Worm (Caenorhabditis elegans) whole organism, late embryonic: ENCODE data around the gene K12H6.9.

ENCODE experiments used
- T23F11.4 ChIP-seq: fragments of 200-800 bp; sonication (Bioruptor generic); optimal IDR thresholded peaks from 2 replicates; lab custom pipeline; 2018; ENCODE audit warnings: mild to moderate bottlenecking, missing genetic modification characterization, missing compliant biosample characterization
- Y22D7AL.16 ChIP-seq: sonication (generic microtip); optimal IDR thresholded peaks from 2 replicates; lab custom pipeline; 2016; ENCODE audit warnings: missing genetic modification characterization, missing compliant biosample characterization
- ceh-14 ChIP-seq: sonication (generic microtip); optimal IDR thresholded peaks from 2 replicates; lab custom pipeline; 2016; ENCODE audit warnings: missing genotype, missing genetic modification characterization, missing compliant biosample characterization
- ceh-18 ChIP-seq: sonication (generic microtip); optimal IDR thresholded peaks from 2 replicates; lab custom pipeline; 2016; ENCODE audit warnings: missing genetic modification characterization, missing compliant biosample characterization
- ceh-19 ChIP-seq: fragments of 200-800 bp; sonication (Bioruptor generic); optimal IDR thresholded peaks from 2 replicates; lab custom pipeline; 2018; ENCODE audit warnings: mild to moderate bottlenecking, missing genetic modification characterization, missing compliant biosample characterization
- ceh-2 ChIP-seq: sonication (generic microtip); optimal IDR thresholded peaks from 2 replicates; lab custom pipeline; 2016; ENCODE audit warnings: missing genotype, missing genetic modification characterization, missing compliant biosample characterization
- ceh-22 ChIP-seq: sonication (generic microtip); optimal IDR thresholded peaks from 2 replicates; lab custom pipeline; 2017; ENCODE audit warnings: missing biosample characterization, missing genetic modification characterization
- ceh-24 ChIP-seq: sonication (generic microtip); optimal IDR thresholded peaks from 2 replicates; lab custom pipeline; 2016; ENCODE audit warnings: mild to moderate bottlenecking, missing genetic modification characterization, missing compliant biosample characterization
- ceh-45 ChIP-seq: fragments of 200-800 bp; sonication (Bioruptor generic); IDR thresholded peaks from 2 replicates; pipeline ENCODE4 v1.3.6; 2022; ENCODE audit warnings: missing genetic modification reagents, missing genetic modification characterization, missing compliant biosample characterization
- ceh-48 ChIP-seq: sonication (generic microtip); optimal IDR thresholded peaks from 2 replicates; lab custom pipeline; 2016; ENCODE audit warnings: missing genetic modification characterization, inconsistent platforms, missing compliant biosample characterization
- ceh-9 ChIP-seq: sonication (generic microtip); optimal IDR thresholded peaks from 2 replicates; lab custom pipeline; 2016; ENCODE audit warnings: mild to moderate bottlenecking, missing genetic modification characterization, inconsistent platforms, missing compliant biosample characterization
- dmd-4 ChIP-seq: sonication (generic microtip); optimal IDR thresholded peaks from 2 replicates; lab custom pipeline; 2016; ENCODE audit warnings: borderline replicate concordance, missing genetic modification characterization, missing compliant biosample characterization
- dve-1 ChIP-seq: sonication (generic microtip); optimal IDR thresholded peaks from 2 replicates; lab custom pipeline; 2017; ENCODE audit warnings: antibody characterized with exemption, mild to moderate bottlenecking, missing genetic modification characterization, missing compliant biosample characterization
- elt-2 ChIP-seq: sonication (generic microtip); optimal IDR thresholded peaks from 2 replicates; lab custom pipeline; 2016; ENCODE audit warnings: missing genetic modification reagents, missing genetic modification characterization, missing compliant biosample characterization
- elt-4 ChIP-seq: sonication (generic microtip); optimal IDR thresholded peaks from 2 replicates; lab custom pipeline; 2016; ENCODE audit warnings: missing genetic modification characterization, missing compliant biosample characterization
- eyg-1 ChIP-seq: sonication (generic microtip); optimal IDR thresholded peaks from 2 replicates; lab custom pipeline; 2016; ENCODE audit warnings: missing genotype, missing genetic modification characterization, missing compliant biosample characterization
- fax-1 ChIP-seq: sonication (generic microtip); optimal IDR thresholded peaks from 2 replicates; lab custom pipeline; 2016; ENCODE audit warnings: missing genotype, missing genetic modification characterization, missing compliant biosample characterization
- fkh-6 ChIP-seq: sonication (generic microtip); optimal IDR thresholded peaks from 2 replicates; lab custom pipeline; 2016; ENCODE audit warnings: missing genetic modification characterization, missing compliant biosample characterization
- hlh-13 ChIP-seq: fragments of 200-800 bp; sonication (Bioruptor generic); optimal IDR thresholded peaks from 2 replicates; lab custom pipeline; 2018; ENCODE audit warnings: mild to moderate bottlenecking, missing genetic modification characterization, missing compliant biosample characterization
- hlh-30 ChIP-seq: sonication (generic microtip); optimal IDR thresholded peaks from 2 replicates; lab custom pipeline; 2017; ENCODE audit warnings: antibody characterized with exemption, missing genetic modification characterization, missing compliant biosample characterization; ENCODE audit not compliant: insufficient read depth
- lin-11 ChIP-seq: fragments of 200-800 bp; sonication (Bioruptor generic); optimal IDR thresholded peaks from 2 replicates; lab custom pipeline; 2018; ENCODE audit warnings: mild to moderate bottlenecking, missing genetic modification characterization, missing compliant biosample characterization
- nfya-1 ChIP-seq: sonication (generic microtip); optimal IDR thresholded peaks from 2 replicates; lab custom pipeline; 2017; ENCODE audit warnings: missing genetic modification characterization, mild to moderate bottlenecking, missing compliant biosample characterization, antibody characterized with exemption, moderate library complexity
- nhr-232 ChIP-seq: sonication (generic microtip); optimal IDR thresholded peaks from 2 replicates; lab custom pipeline; 2016; ENCODE audit warnings: missing genetic modification characterization, missing compliant biosample characterization
- odd-2 ChIP-seq: sonication (generic microtip); optimal IDR thresholded peaks from 2 replicates; lab custom pipeline; 2017; ENCODE audit warnings: antibody characterized with exemption, mild to moderate bottlenecking, missing genetic modification characterization, missing compliant biosample characterization
- ref-2 ChIP-seq: sonication (generic microtip); optimal IDR thresholded peaks from 2 replicates; lab custom pipeline; 2016; ENCODE audit warnings: missing genetic modification characterization, missing compliant biosample characterization
- sdc-2 ChIP-seq: sonication (generic microtip); optimal IDR thresholded peaks from 2 replicates; lab custom pipeline; 2016; ENCODE audit warnings: missing genotype, missing genetic modification characterization, missing compliant biosample characterization
- sox-2 ChIP-seq: fragments of 200-800 bp; sonication (Bioruptor generic); IDR thresholded peaks from 2 replicates; pipeline ENCODE4 v1.3.6; 2022; ENCODE audit warnings: missing genetic modification reagents, missing genetic modification characterization, missing compliant biosample characterization
- ttx-3 ChIP-seq: sonication (generic microtip); optimal IDR thresholded peaks from 2 replicates; lab custom pipeline; 2016; ENCODE audit warnings: missing genetic modification reagents, missing genetic modification characterization, missing compliant biosample characterization
- unc-42 ChIP-seq: sonication (generic microtip); optimal IDR thresholded peaks from 2 replicates; lab custom pipeline; 2016; ENCODE audit warnings: missing genotype, missing genetic modification characterization, missing compliant biosample characterization
- unc-55 ChIP-seq: sonication (generic microtip); optimal IDR thresholded peaks from 2 replicates; lab custom pipeline; 2017; ENCODE audit warnings: missing biosample characterization, missing genetic modification reagents, missing genetic modification characterization
- unc-86 ChIP-seq: sonication (generic microtip); optimal IDR thresholded peaks from 2 replicates; lab custom pipeline; 2016; ENCODE audit warnings: missing genetic modification characterization, missing compliant biosample characterization

The K12H6.9 gene

ce11 chrII:2827859-2828403 is 3.7 kb downstream of the K12H6.9 start, which contains the start of gene K12H6.8:
TSS of gene K12H6.8 (plus strand) at chrII:2827896.
- no peak for TF ChIP-seq ceh-9 (tag; lab: Kevin White, UChicago)
- no peak for TF ChIP-seq nfya-1 (tag; lab: Kevin White, UChicago)
- TF ChIP-seq hlh-30 (tag; lab: Kevin White, UChicago), result no peak
- no peak for TF ChIP-seq fkh-6 (tag; lab: Kevin White, UChicago)
- no peak for TF ChIP-seq T23F11.4 (GFP tag; lab: Kevin White, UChicago)
- peak; percentile 91 for TF ChIP-seq elt-4
- TF ChIP-seq, all 69 proteins: peak for 1

DNA sequence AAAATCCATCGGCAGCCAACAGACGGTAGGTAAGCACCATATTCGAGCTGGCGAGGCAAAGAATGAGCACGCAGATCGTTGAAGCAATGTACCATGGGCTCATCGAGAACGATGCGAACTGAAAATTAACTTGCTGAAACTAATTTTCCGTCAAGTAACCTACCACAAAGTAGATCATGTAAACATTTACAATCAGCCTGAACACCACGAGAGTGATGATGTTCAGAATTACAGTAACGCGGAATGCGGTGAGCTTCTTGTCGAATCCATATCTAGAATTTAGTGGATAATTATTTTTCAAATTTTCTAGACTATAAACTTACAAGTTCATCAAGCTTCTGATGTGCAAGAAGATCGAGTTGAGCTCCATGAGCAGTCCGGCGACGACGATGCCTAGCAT is 5.3 kb downstream of the K12H6.9 start:
- TF ChIP-seq ceh-22 (tag; lab: Kevin White, UChicago) (no peak), odd-2 (no peak), sox-2 (GFP tag; lab: Robert Waterston, UW) (no peak), T23F11.4 (GFP tag; lab: Kevin White, UChicago) (no peak), lin-11 (tag; lab: Kevin White, UChicago) (no peak), ceh-45 (GFP tag; lab: Robert Waterston, UW) (no peak), dve-1 (tag; lab: Kevin White, UChicago) (no peak), unc-55 (GFP tag; lab: Kevin White, UChicago) (no peak), ceh-18 (tag; lab: Kevin White, UChicago) (no peak), nhr-232 (tag; lab: Kevin White, UChicago) (no peak), ceh-19 (GFP tag; lab: Kevin White, UChicago) (no peak), ref-2 (tag; lab: Kevin White, UChicago) (no peak), hlh-13 (GFP tag; lab: Kevin White, UChicago) (no peak), Y22D7AL.16 (tag; lab: Kevin White, UChicago) (no peak), fax-1 (no peak), ceh-24 (tag; lab: Kevin White, UChicago) (no peak), elt-2 (tag; lab: Kevin White, UChicago) (no peak), ceh-48 (tag; lab: Kevin White, UChicago) (no peak), ttx-3 (tag; lab: Kevin White, UChicago) (no peak)

ce11 chrII:2830144-2830543 is 5.9 kb downstream of the K12H6.9 start:
- no peak for TF ChIP-seq hlh-13 (GFP tag; lab: Kevin White, UChicago)
- TF ChIP-seq fax-1, result no peak
- TF ChIP-seq ref-2 (tag; lab: Kevin White, UChicago), result no peak
- TF ChIP-seq sdc-2, result no peak
- no peak for TF ChIP-seq ceh-14 (tag; lab: Kevin White, UChicago)
- no peak for TF ChIP-seq dmd-4 (tag; lab: Kevin White, UChicago)
- no peak for TF ChIP-seq lin-11 (tag; lab: Kevin White, UChicago)
- no peak for TF ChIP-seq sox-2 (GFP tag; lab: Robert Waterston, UW)
- TF ChIP-seq unc-86 (tag; lab: Kevin White, UChicago), result no peak
- TF ChIP-seq ceh-2 (tag; lab: Kevin White, UChicago), result no peak

DNA sequence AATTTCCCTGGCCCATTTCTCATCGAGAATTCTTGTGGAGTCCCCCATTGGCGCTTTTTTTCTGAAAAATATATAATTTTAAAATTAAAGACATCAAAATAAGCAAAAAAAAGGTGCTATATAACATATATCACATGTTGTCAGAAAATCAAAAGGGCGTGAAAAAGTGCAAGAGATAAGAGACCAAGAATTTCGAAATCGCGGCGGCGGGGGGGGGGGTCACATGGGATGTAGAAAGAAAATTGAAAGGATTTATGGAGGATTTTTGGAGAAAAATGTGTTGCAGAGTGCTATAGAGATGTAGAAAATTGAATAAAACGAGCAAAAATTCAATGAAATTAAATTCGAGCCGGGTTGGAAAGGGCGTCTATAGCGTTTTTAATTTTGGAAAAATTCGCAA is 7.0 kb downstream of the K12H6.9 start, which contains the start of gene K12H6.6:
Gene K12H6.6, minus strand, starts transcription at position 61 of the 400 bp plus-strand sequence.
- TF ChIP-seq ceh-22 (tag; lab: Kevin White, UChicago) (no peak), unc-42 (tag; lab: Kevin White, UChicago) (peak; percentile 12)

- TF ChIP-seq eyg-1 (tag; lab: Kevin White, UChicago) (no peak), unc-55 (GFP tag; lab: Kevin White, UChicago) (peak; percentile 14)
These were observed 7.9 kb downstream of the K12H6.9 start for ce11 chrII:2832098-2832497.
